Fruit fly (Drosophila melanogaster): Measurements from ENCODE around the gene crb.

crb gene

dm6 chr3R:24303060-24303459, 8.2 kb downstream of the crb start (continued):
- TF ChIP-seq hkb (optimal IDR thresholded peaks at IDR 0.05) (no peak), hkb (GFP tag; IDR thresholded peaks at IDR 0.05) (peak; percentile 52; the same call in 1 of the 2 replicates), fd64A (GFP tag; optimal IDR thresholded peaks at IDR 0.05) (no peak), CG7357 (GFP tag; IDR thresholded peaks at IDR 0.05) (peak; percentile 31; the same call in 1 of the 3 replicates), fru (optimal IDR thresholded peaks at IDR 0.05) (no peak), CG11247 (GFP tag; IDR thresholded peaks at IDR 0.05) (no peak), fd102C (GFP tag; optimal IDR thresholded peaks at IDR 0.05) (no peak), ems (GFP tag; optimal IDR thresholded peaks at IDR 0.05) (no peak), Hey (tag; optimal IDR thresholded peaks at IDR 0.05) (no peak), CG8281 (tag; optimal IDR thresholded peaks at IDR 0.05) (no peak), Neu2 (GFP tag; optimal IDR thresholded peaks at IDR 0.05; ENCODE audit: borderline replicate concordance) (no peak)

dm6 chr3R:24318217-24319082, 23.6 kb downstream of the crb start, which contains the start of the genes Nab2 and BRWD3:
TSS of gene Nab2 (minus strand) at chr3R:24318419.
TSS of gene BRWD3 (plus strand) at chr3R:24319000.
- peak; percentile 31 for TF ChIP-seq NfI (GFP tag; optimal IDR thresholded peaks at IDR 0.05)
- TF ChIP-seq Sry-β (GFP tag; optimal IDR thresholded peaks at IDR 0.05): peak; percentile 56
- peak; percentile 43 for TF ChIP-seq Hr3 (GFP tag; optimal IDR thresholded peaks at IDR 0.05)
- peak; percentile 24; the same call in 1 of the 3 replicates for TF ChIP-seq Aef1 (GFP tag; IDR thresholded peaks at IDR 0.05)
- TF ChIP-seq CG14667 (GFP tag; IDR thresholded peaks at IDR 0.05): no peak
- peak; percentile 66 for TF ChIP-seq vvl (GFP tag; IDR thresholded peaks at IDR 0.05)
- peak; percentile 69 for TF ChIP-seq NFAT (GFP tag; IDR thresholded peaks at IDR 0.05)
- TF ChIP-seq Scr (GFP tag; IDR thresholded peaks at IDR 0.05; ENCODE audit: partially characterized antibody): peak; percentile 64
- peak; percentile 43 for TF ChIP-seq ind (GFP tag; optimal IDR thresholded peaks at IDR 0.05)
- TF ChIP-seq CG10543 (GFP tag; optimal IDR thresholded peaks at IDR 0.05): peak; percentile 38
- TF ChIP-seq pan (optimal IDR thresholded peaks at IDR 0.05): no peak
- peak in 1 of 2 experiments; percentile 31 for TF ChIP-seq pan (GFP tag; optimal IDR thresholded peaks at IDR 0.05 in 1 of 2, IDR thresholded peaks at IDR 0.05 in 1 of 2)
- TF ChIP-seq CG9817 (tag; optimal IDR thresholded peaks at IDR 0.05): peak; percentile 58
- TF ChIP-seq Sry-δ (GFP tag; optimal IDR thresholded peaks at IDR 0.05): peak; percentile 78
- TF ChIP-seq CG9215 (GFP tag; IDR thresholded peaks at IDR 0.05): no peak; the same call in 1 of the 2 replicates
- peak; percentile 22 for TF ChIP-seq fd3F (GFP tag; optimal IDR thresholded peaks at IDR 0.05)
- peak; percentile 22; the same call in 1 of the 2 replicates for TF ChIP-seq Rx (GFP tag; IDR thresholded peaks at IDR 0.05)
- no peak for TF ChIP-seq jumu (GFP tag; optimal IDR thresholded peaks at IDR 0.05)
- TF ChIP-seq Bteb2 (GFP tag; optimal IDR thresholded peaks at IDR 0.05): peak; percentile 10
- peak; percentile 62 for TF ChIP-seq unc-4 (GFP tag; IDR thresholded peaks at IDR 0.05; ENCODE audit: partially characterized antibody)
- TF ChIP-seq MESR4 (GFP tag; optimal IDR thresholded peaks at IDR 0.05): peak; percentile 79
- TF ChIP-seq CG30020 (tag; optimal IDR thresholded peaks at IDR 0.05): peak; percentile 58
- no peak for TF ChIP-seq en (GFP tag; optimal IDR thresholded peaks at IDR 0.05)
- peak; percentile 81 for TF ChIP-seq Bgb (GFP tag; IDR thresholded peaks at IDR 0.05; ENCODE audit: partially characterized antibody)
- TF ChIP-seq chif (GFP tag; optimal IDR thresholded peaks at IDR 0.05): peak in 1 of 2 experiments; percentile 6
- peak; percentile 28 for TF ChIP-seq zen (tag; optimal IDR thresholded peaks at IDR 0.05)
- peak; percentile 18 for TF ChIP-seq CG1602 (GFP tag; optimal IDR thresholded peaks at IDR 0.05)
- peak; percentile 45; the same call in 2 of the 3 replicates for TF ChIP-seq CG34422 (GFP tag; IDR thresholded peaks at IDR 0.05)
- peak; percentile 17 for TF ChIP-seq CG2129 (GFP tag; IDR thresholded peaks at IDR 0.05; ENCODE audit: partially characterized antibody)
- no peak for TF ChIP-seq Sox100B (GFP tag; optimal IDR thresholded peaks at IDR 0.05)
- no peak for TF ChIP-seq CG18599 (GFP tag; optimal IDR thresholded peaks at IDR 0.05)
- TF ChIP-seq CG17385 (GFP tag; optimal IDR thresholded peaks at IDR 0.05): peak; percentile 93
- TF ChIP-seq CG5180 (GFP tag; optimal IDR thresholded peaks at IDR 0.05): no peak
- TF ChIP-seq lov (optimal IDR thresholded peaks at IDR 0.05): no peak
- TF ChIP-seq lov (GFP tag; IDR thresholded peaks at IDR 0.05): 0 out of 3 replicates have a peak, but pooled peaks have one; percentile 17
- no peak for TF ChIP-seq CG17186 (GFP tag; optimal IDR thresholded peaks at IDR 0.05)
- TF ChIP-seq Gug (GFP tag; IDR thresholded peaks at IDR 0.05): peak; percentile 29; the same call in 1 of the 4 replicates

Measured in whole organism, embryonic.